Worm (Caenorhabditis elegans) whole organism, early embryonic: ENCODE measurements around the gene acbp-5.

Source experiments
- B0310.2 ChIP-seq: sonication (generic microtip); optimal IDR thresholded peaks from 2 replicates; lab custom pipeline; 2016; ENCODE audit warnings: mild to moderate bottlenecking, missing genetic modification characterization, missing compliant biosample characterization
- F13C5.2 ChIP-seq: sonication (generic microtip); optimal IDR thresholded peaks from 2 replicates; lab custom pipeline; 2017; ENCODE audit warnings: mild to moderate bottlenecking, missing genetic modification characterization, inconsistent platforms, missing compliant biosample characterization
- aly-1 ChIP-seq: sonication (generic microtip); optimal IDR thresholded peaks from 2 replicates; lab custom pipeline; 2016; ENCODE audit warnings: missing genetic modification characterization, missing compliant biosample characterization
- ama-1 ChIP-seq: fragments of 150-350 bp; optimal IDR thresholded peaks from 2 replicates; lab custom pipeline; 2014
- ceh-13 ChIP-seq: fragments of 200-800 bp; sonication (Bioruptor generic); optimal IDR thresholded peaks from 2 replicates; lab custom pipeline; 2018; ENCODE audit warnings: mild to moderate bottlenecking, missing genetic modification characterization, missing compliant biosample characterization
- ceh-36 ChIP-seq: sonication (generic microtip); optimal IDR thresholded peaks from 2 replicates; lab custom pipeline; 2016; ENCODE audit warnings: missing genetic modification characterization, inconsistent platforms, missing compliant biosample characterization
- ets-7 ChIP-seq: sonication (generic microtip); optimal IDR thresholded peaks from 2 replicates; lab custom pipeline; 2016; ENCODE audit warnings: missing genotype, missing genetic modification characterization, missing compliant biosample characterization
- flt-1 ChIP-seq: fragments of 200-800 bp; sonication (Bioruptor generic); IDR thresholded peaks from 2 replicates; pipeline ENCODE4 v1.3.6; 2022; ENCODE audit warnings: missing genetic modification characterization, missing compliant biosample characterization
- hmbx-1 ChIP-seq: sonication (generic microtip); optimal IDR thresholded peaks from 2 replicates; lab custom pipeline; 2016; ENCODE audit warnings: mild to moderate bottlenecking, missing genetic modification characterization, missing compliant biosample characterization
- hmg-4 ChIP-seq: fragments of 200-800 bp; sonication (Bioruptor generic); optimal IDR thresholded peaks from 2 replicates; lab custom pipeline; 2018; ENCODE audit warnings: mild to moderate bottlenecking, missing genetic modification characterization, missing compliant biosample characterization
- hnd-1 ChIP-seq: sonication (generic microtip); optimal IDR thresholded peaks from 2 replicates; lab custom pipeline; 2016; ENCODE audit warnings: missing genetic modification characterization, missing compliant biosample characterization
- pes-1 ChIP-seq: fragments of 200-800 bp; sonication (Bioruptor generic); IDR thresholded peaks from 2 replicates; pipeline ENCODE4 v1.3.6; 2022; ENCODE audit warnings: missing genetic modification reagents, missing genetic modification characterization, missing compliant biosample characterization
- scrt-1 ChIP-seq: fragments of 200-800 bp; sonication (Bioruptor generic); IDR thresholded peaks from 2 replicates; pipeline ENCODE4 v1.3.6; 2022; ENCODE audit warnings: missing genetic modification characterization, missing compliant biosample characterization
- sea-1 ChIP-seq: fragments of 200-800 bp; sonication (Bioruptor generic); conservative IDR thresholded peaks from 2 replicates; pipeline ENCODE4 v1.3.6; 2022; ENCODE audit warnings: missing genetic modification characterization, missing compliant biosample characterization
- tbx-11 ChIP-seq: fragments of 200-800 bp; sonication (Bioruptor generic); IDR thresholded peaks from 2 replicates; pipeline ENCODE4 v1.3.6; 2022; ENCODE audit warnings: missing genetic modification characterization, missing compliant biosample characterization
- tbx-37 ChIP-seq: fragments of 200-800 bp; sonication (Bioruptor generic); conservative IDR thresholded peaks from 2 replicates; pipeline ENCODE4 v1.3.6; 2022; ENCODE audit warnings: missing genetic modification reagents, missing genetic modification characterization, missing compliant biosample characterization
- tra-4 ChIP-seq: sonication (generic microtip); optimal IDR thresholded peaks from 2 replicates; lab custom pipeline; 2017; ENCODE audit warnings: missing genetic modification characterization, missing compliant biosample characterization

The acbp-5 gene

ce11 chrIII:13623014-13623413 is 18.5 kb downstream of the acbp-5 start, which contains the start of gene mlc-5:
TSS of gene mlc-5 (plus strand) at chrIII:13623314.
- TF ChIP-seq hnd-1 (tag; lab: Kevin White, UChicago) (no peak), pes-1 (GFP tag; lab: Robert Waterston, UW) (no peak), tbx-37 (GFP tag; lab: Robert Waterston, UW) (no peak), ets-7 (no peak), ama-1 (lab: Kevin White, UChicago) (no peak), B0310.2 (tag; lab: Kevin White, UChicago) (no peak), ceh-36 (no peak), hmg-4 (GFP tag; lab: Kevin White, UChicago) (no peak), sea-1 (GFP tag; lab: Robert Waterston, UW) (no peak), flt-1 (GFP tag; lab: Robert Waterston, UW) (no peak), tra-4 (tag; lab: Kevin White, UChicago) (no peak)

DNA sequence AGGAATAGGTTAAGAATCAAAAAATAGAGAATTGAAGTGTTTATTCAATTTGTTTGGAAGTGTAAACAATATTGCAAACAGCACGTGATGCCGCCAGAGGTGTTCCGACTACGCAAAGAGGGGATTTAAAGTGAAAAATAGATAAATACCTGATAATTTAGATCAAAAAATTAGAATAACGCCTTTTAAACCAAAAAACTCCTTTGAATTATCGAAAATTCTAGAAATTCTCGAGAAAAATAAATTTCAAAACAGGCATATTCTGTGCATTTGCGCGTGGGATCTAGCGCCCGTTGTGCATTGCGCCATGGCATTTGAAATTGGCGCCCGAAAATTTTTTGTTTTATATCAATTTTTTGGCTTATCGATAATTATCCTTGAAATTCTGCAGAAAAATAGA is 19.2 kb downstream of the acbp-5 start, which contains the start of gene hip-1:
Gene hip-1, minus strand, starts transcription at position 225 of the 400 bp plus-strand sequence.
- TF ChIP-seq sea-1 (GFP tag; lab: Robert Waterston, UW), result no peak
- no peak for TF ChIP-seq hnd-1 (tag; lab: Kevin White, UChicago)
- TF ChIP-seq aly-1, result no peak
- no peak for TF ChIP-seq ets-7
- no peak for TF ChIP-seq tbx-37 (GFP tag; lab: Robert Waterston, UW)
- TF ChIP-seq B0310.2 (tag; lab: Kevin White, UChicago), result no peak
- TF ChIP-seq flt-1 (GFP tag; lab: Robert Waterston, UW), result no peak
- TF ChIP-seq ceh-36, result no peak
- TF ChIP-seq scrt-1 (GFP tag; lab: Robert Waterston, UW), result no peak
- TF ChIP-seq hmbx-1, result no peak
- no peak for TF ChIP-seq tbx-11
- TF ChIP-seq ceh-13 (GFP tag; lab: Kevin White, UChicago), result no peak
- TF ChIP-seq F13C5.2 (tag; lab: Kevin White, UChicago), result no peak
- no peak for TF ChIP-seq tra-4 (tag; lab: Kevin White, UChicago)
- no peak for TF ChIP-seq pes-1 (GFP tag; lab: Robert Waterston, UW)
- TF ChIP-seq ama-1 (lab: Kevin White, UChicago), result no peak
- no peak for TF ChIP-seq hmg-4 (GFP tag; lab: Kevin White, UChicago)

- TF ChIP-seq pes-1 (GFP tag; lab: Robert Waterston, UW) (no peak), sea-1 (GFP tag; lab: Robert Waterston, UW) (0 out of 2 replicates have a peak, but pooled peaks have one; percentile 22)
Observed at ce11 chrIII:13621717-13622116, 19.8 kb downstream of the acbp-5 start.

DNA sequence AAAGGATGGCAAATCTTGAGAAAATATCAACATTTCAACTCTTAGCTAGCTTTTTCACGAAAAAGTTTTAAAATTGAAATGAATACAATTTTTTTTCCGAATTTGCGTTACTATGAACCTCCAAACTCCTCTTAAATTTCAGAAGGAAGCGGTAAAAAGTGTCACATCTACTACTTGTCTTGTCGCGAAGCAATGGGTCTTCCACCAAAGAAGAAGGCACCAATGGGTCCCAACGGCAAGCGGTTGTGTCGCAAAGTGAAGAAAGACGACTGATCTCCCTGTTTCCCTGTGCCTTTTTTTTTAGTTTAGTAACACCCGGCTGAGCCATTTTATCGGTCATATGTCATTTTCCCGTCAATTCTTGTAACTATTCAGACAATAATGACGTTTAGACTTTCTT is 20.5 kb downstream of the acbp-5 start:
- TF ChIP-seq tra-4 (tag; lab: Kevin White, UChicago), result no peak
- TF ChIP-seq ama-1 (lab: Kevin White, UChicago), result no peak
- no peak for TF ChIP-seq aly-1
- no peak for TF ChIP-seq hnd-1 (tag; lab: Kevin White, UChicago)
- TF ChIP-seq tbx-37 (GFP tag; lab: Robert Waterston, UW), result no peak
- no peak for TF ChIP-seq tbx-11
- TF ChIP-seq flt-1 (GFP tag; lab: Robert Waterston, UW), result no peak
- no peak for TF ChIP-seq hmg-4 (GFP tag; lab: Kevin White, UChicago)
- no peak for TF ChIP-seq F13C5.2 (tag; lab: Kevin White, UChicago)
- TF ChIP-seq scrt-1 (GFP tag; lab: Robert Waterston, UW), result no peak
- no peak for TF ChIP-seq sea-1 (GFP tag; lab: Robert Waterston, UW)

ce11 chrIII:13616793-13617192 is 24.7 kb downstream of the acbp-5 start, which contains the start of gene T12D8.9:
TSS of gene T12D8.9 (plus strand) at chrIII:13617104.
- no peak for TF ChIP-seq ets-7
- no peak for TF ChIP-seq ceh-36
- TF ChIP-seq aly-1, result no peak
- TF ChIP-seq hnd-1 (tag; lab: Kevin White, UChicago), result no peak
- TF ChIP-seq ceh-13 (GFP tag; lab: Kevin White, UChicago), result no peak
- TF ChIP-seq flt-1 (GFP tag; lab: Robert Waterston, UW), result no peak
- no peak for TF ChIP-seq hmg-4 (GFP tag; lab: Kevin White, UChicago)
- no peak for TF ChIP-seq sea-1 (GFP tag; lab: Robert Waterston, UW)
- no peak for TF ChIP-seq ama-1 (lab: Kevin White, UChicago)
- no peak for TF ChIP-seq F13C5.2 (tag; lab: Kevin White, UChicago)
- no peak for TF ChIP-seq B0310.2 (tag; lab: Kevin White, UChicago)

- TF ChIP-seq aly-1, result no peak
- peak; percentile 21 for TF ChIP-seq hmg-4 (GFP tag; lab: Kevin White, UChicago)
Observed at ce11 chrIII:13615530-13615929, 26.0 kb downstream of the acbp-5 start.

DNA sequence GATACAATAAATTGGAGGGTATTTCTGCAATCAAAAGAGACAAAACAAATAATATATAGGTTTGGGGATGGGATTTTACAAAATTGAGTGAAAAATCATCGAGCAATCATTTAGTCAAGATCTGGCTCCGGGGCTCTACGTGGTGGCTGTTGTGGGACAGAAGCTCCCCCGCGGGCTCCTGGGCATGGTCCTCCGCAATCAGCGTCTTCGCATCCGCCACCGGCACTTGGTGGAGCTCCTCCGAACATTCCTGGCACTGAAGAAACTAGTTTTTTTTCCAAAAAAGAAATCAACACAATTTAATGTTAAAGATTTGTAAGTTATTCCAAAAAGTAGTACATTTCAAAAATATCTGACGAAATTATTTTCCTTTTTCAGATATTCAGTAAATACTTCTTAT is 26.7 kb downstream of the acbp-5 start:
- TF ChIP-seq ceh-36 (no peak), tbx-11 (no peak), flt-1 (GFP tag; lab: Robert Waterston, UW) (no peak), ets-7 (no peak), aly-1 (no peak), hmbx-1 (no peak), pes-1 (GFP tag; lab: Robert Waterston, UW) (no peak), tra-4 (tag; lab: Kevin White, UChicago) (no peak), hmg-4 (GFP tag; lab: Kevin White, UChicago) (no peak), hnd-1 (tag; lab: Kevin White, UChicago) (no peak), B0310.2 (tag; lab: Kevin White, UChicago) (no peak)

ce11 chrIII:13614206-13614605 is 27.3 kb downstream of the acbp-5 start:
- no peak for TF ChIP-seq hmg-4 (GFP tag; lab: Kevin White, UChicago)
- TF ChIP-seq F13C5.2 (tag; lab: Kevin White, UChicago), result no peak
- no peak for TF ChIP-seq scrt-1 (GFP tag; lab: Robert Waterston, UW)
- no peak for TF ChIP-seq ceh-36
- TF ChIP-seq B0310.2 (tag; lab: Kevin White, UChicago), result no peak
